Worm (Caenorhabditis elegans) whole organism, late embryonic: ENCODE data around the gene C56A3.8.

Source experiments
- ama-1 ChIP-seq: fragments of 150-350 bp; optimal IDR thresholded peaks from 2 replicates; lab custom pipeline; 2014
- ceh-34 ChIP-seq: sonication (generic microtip); optimal IDR thresholded peaks from 2 replicates; lab custom pipeline; 2016; ENCODE audit warnings: mild to moderate bottlenecking, missing genetic modification characterization, missing compliant biosample characterization
- dve-1 ChIP-seq: sonication (generic microtip); optimal IDR thresholded peaks from 2 replicates; lab custom pipeline; 2017; ENCODE audit warnings: antibody characterized with exemption, mild to moderate bottlenecking, missing genetic modification characterization, missing compliant biosample characterization
- ets-4 ChIP-seq: sonication (generic microtip); optimal IDR thresholded peaks from 2 replicates; lab custom pipeline; 2016; ENCODE audit warnings: missing genetic modification characterization, missing compliant biosample characterization
- madf-2 ChIP-seq: sonication (generic microtip); optimal IDR thresholded peaks from 2 replicates; lab custom pipeline; 2017; ENCODE audit warnings: missing genetic modification characterization, missing compliant biosample characterization
- pha-4 ChIP-seq: fragments of 150-350 bp; optimal IDR thresholded peaks from 2 replicates; lab custom pipeline; 2018; ENCODE audit warnings: missing biosample characterization, missing genetic modification reagents, missing genetic modification characterization
- sox-4 ChIP-seq: sonication (generic microtip); optimal IDR thresholded peaks from 2 replicates; lab custom pipeline; 2017; ENCODE audit warnings: mild to moderate bottlenecking, missing genetic modification characterization, inconsistent platforms, missing compliant biosample characterization

DNA sequence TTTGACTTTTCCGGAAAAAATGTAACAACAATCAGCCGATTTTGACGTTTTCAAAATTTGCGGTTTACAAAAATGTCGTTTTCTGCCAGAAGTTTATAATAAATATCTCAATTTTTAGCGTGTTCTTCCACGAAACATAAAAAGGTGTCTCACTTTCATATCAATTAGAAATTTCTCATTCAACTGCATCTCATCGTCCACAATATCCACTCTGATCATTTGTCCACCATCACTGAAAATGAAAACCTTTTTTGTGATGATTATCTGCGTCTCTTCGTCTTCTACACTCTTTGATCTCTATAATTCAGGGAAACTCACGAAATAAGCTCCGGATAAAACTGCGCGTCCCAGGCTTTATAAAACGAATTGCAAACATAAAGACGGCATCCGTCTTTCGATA is 47.6 kb upstream of the C56A3.8 start:
- TF ChIP-seq ceh-34 (tag; lab: Kevin White, UChicago) (no peak), madf-2 (tag; lab: Kevin White, UChicago) (no peak), dve-1 (tag; lab: Kevin White, UChicago) (no peak), pha-4 (tag; lab: Kevin White, UChicago) (no peak), sox-4 (tag; lab: Kevin White, UChicago) (no peak), ama-1 (no peak), ets-4 (no peak)
